Worm (Caenorhabditis elegans) whole organism, L4 larva: ENCODE results near the gene F58A6.5.

Experiments used
- F26F4.8 ChIP-seq: fragments of 200-800 bp; sonication (Bioruptor generic); conservative IDR thresholded peaks from 2 replicates; pipeline ENCODE4 v1.3.6; 2022; ENCODE audit warnings: missing genetic modification characterization, missing compliant biosample characterization
- F37D6.2 ChIP-seq: sonication (generic microtip); optimal IDR thresholded peaks from 2 replicates; lab custom pipeline; 2016; ENCODE audit warnings: mild to moderate bottlenecking, missing genetic modification characterization, missing compliant biosample characterization
- F44E2.7 ChIP-seq: fragments of 200-800 bp; sonication (Bioruptor generic); IDR thresholded peaks from 2 replicates; pipeline ENCODE4 v2.1.2; 2022; ENCODE audit warnings: missing genetic modification characterization, missing compliant biosample characterization
- R02D3.7 ChIP-seq: fragments of 150-350 bp; sonication (generic microtip); optimal IDR thresholded peaks from 3 replicates; lab custom pipeline; 2014; ENCODE audit warnings: missing biosample characterization, missing genetic modification characterization
- T20F7.1 ChIP-seq: fragments of 200-800 bp; sonication (Bioruptor generic); optimal IDR thresholded peaks from 2 replicates; lab custom pipeline; 2018; ENCODE audit warnings: mild to moderate bottlenecking, missing genetic modification characterization, missing compliant biosample characterization
- T26A8.4 ChIP-seq: fragments of 200-800 bp; sonication (Bioruptor generic); IDR thresholded peaks from 2 replicates; pipeline ENCODE4 v1.3.6; 2022; ENCODE audit warnings: missing genetic modification characterization, missing compliant biosample characterization
- ZK337.2 ChIP-seq: fragments of 200-800 bp; sonication (Bioruptor generic); IDR thresholded peaks from 2 replicates; pipeline ENCODE4 v1.3.6; 2022; ENCODE audit warnings: missing genetic modification reagents, missing genetic modification characterization, missing compliant biosample characterization
- ceh-28 ChIP-seq: fragments of 150-350 bp; optimal IDR thresholded peaks from 2 replicates; lab custom pipeline; 2014; ENCODE audit warnings: missing biosample characterization, missing genetic modification reagents, missing genetic modification characterization
- ceh-32 ChIP-seq: sonication (generic microtip); optimal IDR thresholded peaks from 2 replicates; lab custom pipeline; 2016; ENCODE audit warnings: mild to moderate bottlenecking, missing genetic modification characterization, missing compliant biosample characterization; ENCODE audit not compliant: poor library complexity
- ceh-62 ChIP-seq: sonication (generic microtip); optimal IDR thresholded peaks from 2 replicates; lab custom pipeline; 2017; ENCODE audit warnings: missing biosample characterization, missing genetic modification characterization
- ceh-82 ChIP-seq: sonication (generic microtip); optimal IDR thresholded peaks from 2 replicates; lab custom pipeline; 2017; ENCODE audit warnings: missing biosample characterization, missing genetic modification characterization
- daf-16 ChIP-seq, 3 experiments: sonication (generic microtip); optimal IDR thresholded peaks; 2 replicates each; lab custom pipeline; 2016 to 2017; ENCODE audit warnings: missing genetic modification characterization in 3 of 3, missing genetic modification reagents in 3 of 3, mild to moderate bottlenecking in 2 of 3, missing compliant biosample characterization in 2 of 3, missing biosample characterization in 1 of 3, moderate library complexity in 1 of 3
- daf-19 ChIP-seq: fragments of 200-800 bp; sonication (Bioruptor generic); conservative IDR thresholded peaks from 2 replicates; pipeline ENCODE4 v1.3.6; 2022; ENCODE audit warnings: missing genetic modification characterization, missing compliant biosample characterization
- daf-8 ChIP-seq: fragments of 200-800 bp; sonication (Bioruptor generic); IDR thresholded peaks from 2 replicates; pipeline ENCODE4 v1.3.6; 2022; ENCODE audit warnings: missing genetic modification characterization, missing compliant biosample characterization
- dmd-8 ChIP-seq: fragments of 200-800 bp; sonication (Bioruptor generic); IDR thresholded peaks from 2 replicates; pipeline ENCODE4 v1.3.6; 2022; ENCODE audit warnings: missing genetic modification characterization, missing compliant biosample characterization
- dmd-9 ChIP-seq: fragments of 200-800 bp; sonication (Bioruptor generic); IDR thresholded peaks from 2 replicates; pipeline ENCODE4 v1.3.6; 2022; ENCODE audit warnings: missing genetic modification reagents, missing genetic modification characterization, missing compliant biosample characterization
- dve-1 ChIP-seq: sonication (generic microtip); optimal IDR thresholded peaks from 2 replicates; lab custom pipeline; 2017; ENCODE audit warnings: antibody characterized with exemption, mild to moderate bottlenecking, missing genetic modification characterization, missing compliant biosample characterization; ENCODE audit not compliant: insufficient read depth
- egl-27 ChIP-seq: sonication (generic microtip); optimal IDR thresholded peaks from 3 replicates; lab custom pipeline; 2017; ENCODE audit warnings: missing biosample characterization, missing genetic modification reagents, missing genetic modification characterization
- egl-43 ChIP-seq: fragments of 200-800 bp; sonication (Bioruptor generic); IDR thresholded peaks from 2 replicates; pipeline ENCODE4 v1.3.6; 2022; ENCODE audit warnings: missing genetic modification reagents, missing genetic modification characterization, missing compliant biosample characterization
- fos-1 ChIP-seq: fragments of 150-350 bp; optimal IDR thresholded peaks from 2 replicates; lab custom pipeline; 2014; ENCODE audit warnings: missing biosample characterization, missing genetic modification characterization
- gei-8 ChIP-seq: fragments of 200-800 bp; sonication (Bioruptor generic); optimal IDR thresholded peaks from 2 replicates; lab custom pipeline; 2018; ENCODE audit warnings: mild to moderate bottlenecking, missing genetic modification characterization, missing compliant biosample characterization
- hlh-30 ChIP-seq: sonication (generic microtip); optimal IDR thresholded peaks from 2 replicates; lab custom pipeline; 2017; ENCODE audit warnings: antibody characterized with exemption, mild to moderate bottlenecking, missing genetic modification characterization, missing compliant biosample characterization; ENCODE audit not compliant: insufficient read depth
- jun-1 ChIP-seq: fragments of 150-350 bp; optimal IDR thresholded peaks from 2 replicates; lab custom pipeline; 2014; ENCODE audit warnings: missing biosample characterization, missing genetic modification reagents, missing genetic modification characterization
- lim-7 ChIP-seq: fragments of 200-800 bp; sonication (Bioruptor generic); IDR thresholded peaks from 2 replicates; pipeline ENCODE4 v1.3.6; 2022; ENCODE audit warnings: missing genetic modification characterization, missing compliant biosample characterization
- lin-1 ChIP-seq: fragments of 200-800 bp; sonication (Bioruptor generic); IDR thresholded peaks from 2 replicates; pipeline ENCODE4 v1.3.6; 2022; ENCODE audit warnings: missing genetic modification reagents, missing genetic modification characterization, missing compliant biosample characterization
- madf-9 ChIP-seq: fragments of 200-800 bp; sonication (Bioruptor generic); conservative IDR thresholded peaks from 2 replicates; pipeline ENCODE4 v1.3.6; 2022; ENCODE audit warnings: missing genetic modification reagents, missing genetic modification characterization, missing compliant biosample characterization
- mdl-1 ChIP-seq, 2 experiments: fragments of 150-350 bp in 1 of 2; sonication (generic microtip) in 1 of 2; optimal IDR thresholded peaks; 2 replicates each; lab custom pipeline; 2014 to 2017; ENCODE audit warnings: missing biosample characterization in 2 of 2, missing genetic modification characterization in 2 of 2
- mes-2 ChIP-seq: sonication (generic microtip); optimal IDR thresholded peaks from 2 replicates; lab custom pipeline; 2016; ENCODE audit warnings: missing genotype, mild to moderate bottlenecking, missing genetic modification characterization, missing compliant biosample characterization; ENCODE audit not compliant: poor library complexity, severe bottlenecking
- mxl-2 ChIP-seq: fragments of 200-800 bp; sonication (Bioruptor generic); conservative IDR thresholded peaks from 2 replicates; pipeline ENCODE4 v1.3.6; 2022; ENCODE audit warnings: missing genetic modification reagents, missing genetic modification characterization, missing compliant biosample characterization
- mxl-3 ChIP-seq: fragments of 200-800 bp; sonication (Bioruptor generic); optimal IDR thresholded peaks from 2 replicates; lab custom pipeline; 2018; ENCODE audit warnings: mild to moderate bottlenecking, missing genetic modification characterization, missing compliant biosample characterization
- nhr-10 ChIP-seq: fragments of 150-350 bp; optimal IDR thresholded peaks from 2 replicates; lab custom pipeline; 2014; ENCODE audit warnings: missing biosample characterization, missing genetic modification characterization
- nhr-102 ChIP-seq: sonication (generic microtip); optimal IDR thresholded peaks from 2 replicates; lab custom pipeline; 2016; ENCODE audit warnings: mild to moderate bottlenecking, missing genetic modification characterization, moderate library complexity, missing compliant biosample characterization
- nhr-111 ChIP-seq: fragments of 200-800 bp; sonication (Bioruptor generic); optimal IDR thresholded peaks from 2 replicates; lab custom pipeline; 2018; ENCODE audit warnings: mild to moderate bottlenecking, missing genetic modification characterization, missing compliant biosample characterization
- nhr-237 ChIP-seq: sonication (generic microtip); optimal IDR thresholded peaks from 2 replicates; lab custom pipeline; 2017; ENCODE audit warnings: missing biosample characterization, missing genetic modification characterization
- nhr-28 ChIP-seq: fragments of 150-350 bp; optimal IDR thresholded peaks from 2 replicates; lab custom pipeline; 2014; ENCODE audit warnings: missing biosample characterization, missing genetic modification characterization
- nhr-6 ChIP-seq: fragments of 150-350 bp; optimal IDR thresholded peaks from 2 replicates; lab custom pipeline; 2014; ENCODE audit warnings: missing biosample characterization, missing genetic modification characterization
- nhr-77 ChIP-seq: fragments of 150-350 bp; optimal IDR thresholded peaks from 2 replicates; lab custom pipeline; 2014; ENCODE audit warnings: missing biosample characterization, missing genetic modification characterization
- pqm-1 ChIP-seq: sonication (generic microtip); optimal IDR thresholded peaks from 2 replicates; lab custom pipeline; 2017; ENCODE audit warnings: missing biosample characterization, missing genetic modification characterization
- rbr-2 ChIP-seq: sonication (generic microtip); optimal IDR thresholded peaks from 2 replicates; lab custom pipeline; 2016; ENCODE audit warnings: missing genotype, missing genetic modification characterization, missing compliant biosample characterization
- saeg-2 ChIP-seq: fragments of 200-800 bp; sonication (Bioruptor generic); IDR thresholded peaks from 2 replicates; pipeline ENCODE4 v1.3.6; 2022; ENCODE audit warnings: missing genetic modification reagents, missing genetic modification characterization, missing compliant biosample characterization
- set-16 ChIP-seq: fragments of 200-800 bp; sonication (Bioruptor generic); IDR thresholded peaks from 2 replicates; pipeline ENCODE4 v1.3.6; 2022; ENCODE audit warnings: missing genetic modification reagents, missing genetic modification characterization, missing compliant biosample characterization
- skn-1 ChIP-seq: fragments of 150-350 bp; optimal IDR thresholded peaks from 2 replicates; lab custom pipeline; 2014; ENCODE audit warnings: missing biosample characterization, missing genetic modification characterization
- snpc-1.2 ChIP-seq: fragments of 200-800 bp; sonication (Bioruptor generic); IDR thresholded peaks from 2 replicates; pipeline ENCODE4 v1.3.6; 2022; ENCODE audit warnings: missing genetic modification reagents, missing genetic modification characterization, missing compliant biosample characterization
- snpc-4 ChIP-seq: fragments of 150-350 bp; optimal IDR thresholded peaks from 2 replicates; lab custom pipeline; 2014; ENCODE audit warnings: missing biosample characterization, missing genetic modification characterization
- spr-3 ChIP-seq: fragments of 200-800 bp; sonication (Bioruptor generic); optimal IDR thresholded peaks from 2 replicates; lab custom pipeline; 2018; ENCODE audit warnings: mild to moderate bottlenecking, missing genetic modification characterization, missing compliant biosample characterization
- tag-97 ChIP-seq: fragments of 200-800 bp; sonication (Bioruptor generic); IDR thresholded peaks from 2 replicates; pipeline ENCODE4 v1.3.6; 2022; ENCODE audit warnings: missing genetic modification characterization, missing compliant biosample characterization
- unc-62 ChIP-seq, 3 experiments: fragments of 150-350 bp in 1 of 3; sonication (generic microtip); optimal IDR thresholded peaks in 2 of 3; peaks in 1 of 3; 1 replicate in 1 of 3; 2 replicates in 2 of 3; lab custom pipeline; 2014 to 2017; ENCODE audit warnings: missing biosample characterization in 3 of 3, missing genetic modification characterization in 3 of 3, missing genetic modification reagents in 3 of 3, missing genotype in 1 of 3
- zfp-3 ChIP-seq: fragments of 200-800 bp; sonication (Bioruptor generic); conservative IDR thresholded peaks from 2 replicates; pipeline ENCODE4 v1.3.6; 2022; ENCODE audit warnings: missing genetic modification reagents, missing genetic modification characterization, missing compliant biosample characterization

F58A6.5 gene

DNA sequence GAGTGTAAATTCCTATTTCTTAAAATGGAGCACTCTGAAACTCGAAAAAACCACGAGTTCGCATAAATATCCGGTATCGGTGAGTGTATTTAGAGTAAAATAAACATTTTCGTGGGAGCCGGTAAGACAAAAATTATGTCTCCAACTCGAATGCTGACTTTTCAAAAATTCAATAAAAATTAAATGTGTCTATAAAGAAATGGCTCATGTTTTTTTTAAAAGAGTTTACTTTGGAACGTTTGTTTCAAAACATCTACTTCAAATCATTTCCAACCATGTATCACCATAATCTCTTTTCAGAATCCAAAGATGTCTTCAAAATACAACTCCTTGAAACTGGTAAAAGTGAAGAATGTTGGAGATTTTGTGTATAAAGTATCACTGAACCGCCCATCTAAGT lies 5.6 kb downstream of the F58A6.5 start, which contains the start of gene F58A6.1:
F58A6.1 (plus strand) TSS at position 301 of the 400 bp plus-strand sequence.
- TF ChIP-seq nhr-28 (tag; lab: Kevin White, UChicago) = no peak

DNA sequence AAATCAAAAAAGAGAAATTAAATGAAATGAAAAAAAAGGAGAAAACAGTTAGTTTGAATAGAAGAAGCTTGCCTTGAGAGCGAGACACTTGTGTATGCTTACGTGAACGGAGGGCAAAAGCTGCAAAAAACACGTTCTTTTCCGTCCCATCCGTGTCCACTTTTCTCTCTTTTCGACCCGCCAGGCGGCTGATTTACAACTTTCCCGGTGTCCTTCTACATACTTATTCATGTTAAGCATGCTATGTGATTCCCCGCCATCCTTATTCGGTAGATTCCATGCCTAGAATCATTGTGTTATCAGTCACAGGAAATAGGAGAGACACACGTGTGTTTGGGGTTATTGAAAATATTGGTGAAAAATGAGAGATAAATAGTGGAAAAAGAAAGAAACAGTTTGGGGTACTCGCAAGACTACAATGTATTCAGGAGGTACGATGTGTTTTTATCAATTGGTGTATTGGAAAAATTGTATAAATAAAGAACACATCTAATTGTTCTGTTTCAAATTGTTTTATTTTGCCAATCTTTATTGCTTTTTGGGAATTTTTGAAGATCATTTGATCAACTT lies 6.2 kb downstream of the F58A6.5 start, which contains the start of gene nas-29:
nas-29 (minus strand) TSS at position 92 of the 570 bp plus-strand sequence.
- TF ChIP-seq nhr-237 (tag; lab: Kevin White, UChicago) (no peak), fos-1 (tag; lab: Kevin White, UChicago) (no peak), egl-43 (GFP tag; lab: Robert Waterston, UW) (no peak), ceh-32 (tag; lab: Kevin White, UChicago) (no peak), mxl-3 (GFP tag; lab: Kevin White, UChicago) (peak; percentile 93), pqm-1 (tag; lab: Kevin White, UChicago) (peak; percentile 81), ceh-82 (tag; lab: Kevin White, UChicago) (no peak), nhr-77 (peak; percentile 76), skn-1 (no peak), spr-3 (no peak), nhr-28 (tag; lab: Kevin White, UChicago) (peak; percentile 97), nhr-6 (tag; lab: Kevin White, UChicago) (no peak), mes-2 (tag; lab: Kevin White, UChicago) (no peak), hlh-30 (peak; percentile 49), T26A8.4 (GFP tag; lab: Robert Waterston, UW) (no peak), nhr-10 (tag; lab: Kevin White, UChicago) (no peak), daf-19 (GFP tag; lab: Robert Waterston, UW) (no peak), zfp-3 (GFP tag; lab: Robert Waterston, UW) (no peak), F37D6.2 (tag; lab: Kevin White, UChicago) (no peak), dve-1 (tag; lab: Kevin White, UChicago) (peak; percentile 86), ceh-62 (no peak), set-16 (GFP tag; lab: Robert Waterston, UW) (no peak), gei-8 (GFP tag; lab: Kevin White, UChicago) (no peak), nhr-102 (tag; lab: Kevin White, UChicago) (no peak), dmd-8 (GFP tag; lab: Robert Waterston, UW) (no peak), madf-9 (GFP tag; lab: Robert Waterston, UW) (no peak), snpc-4 (tag; lab: Kevin White, UChicago) (no peak), mdl-1 (tag; optimal IDR thresholded peaks at IDR 0.05; lab: Kevin White, UChicago) (peak in 1 of 2 experiments; percentile 89), dmd-9 (no peak), F26F4.8 (GFP tag; lab: Robert Waterston, UW) (no peak), T20F7.1 (no peak), unc-62 (GFP tag; optimal IDR thresholded peaks at IDR 0.05 in 1 of 2; lab: Kevin White, UChicago) (no peak), unc-62 (tag; optimal IDR thresholded peaks at IDR 0.05; lab: Kevin White, UChicago) (no peak), daf-8 (GFP tag; lab: Robert Waterston, UW) (no peak), saeg-2 (GFP tag; lab: Robert Waterston, UW) (no peak), snpc-1.2 (GFP tag; lab: Robert Waterston, UW) (no peak), jun-1 (tag; lab: Kevin White, UChicago) (no peak), rbr-2 (tag; lab: Kevin White, UChicago) (no peak), ceh-28 (no peak), ZK337.2 (no peak), R02D3.7 (tag; lab: Kevin White, UChicago) (no peak), egl-27 (no peak), F44E2.7 (GFP tag; lab: Robert Waterston, UW) (no peak), tag-97 (GFP tag; lab: Robert Waterston, UW) (no peak), lim-7 (GFP tag; lab: Robert Waterston, UW) (no peak), mxl-2 (no peak), lin-1 (GFP tag; lab: Robert Waterston, UW) (0 out of 2 replicates have a peak, but pooled peaks have one; percentile 28), nhr-111 (GFP tag; lab: Kevin White, UChicago) (no peak), daf-16 (GFP tag; optimal IDR thresholded peaks at IDR 0.05; lab: Kevin White, UChicago) (no peak), daf-16 (tag; optimal IDR thresholded peaks at IDR 0.05; lab: Kevin White, UChicago) (peak; percentile 82)
